Fruit fly (Drosophila melanogaster) whole organism, wandering third instar larva: Measurements from ENCODE around the gene CG10859.

Experiments
- Abd-B ChIP-seq: fragments of >200 bp; optimal IDR thresholded peaks from 2 replicates; lab custom pipeline; 2017; ENCODE audit warnings: missing biosample characterization, missing genetic modification characterization
- CrebA ChIP-seq: fragments of 200-800 bp; sonication (Bioruptor generic); optimal IDR thresholded peaks from 2 replicates; lab custom pipeline; 2016; ENCODE audit warnings: missing biosample characterization, mild to moderate bottlenecking, missing genetic modification characterization, borderline replicate concordance
- GATAd ChIP-seq: sonication (Bioruptor generic); optimal IDR thresholded peaks from 2 replicates; lab custom pipeline; 2016; ENCODE audit warnings: missing biosample characterization, missing genetic modification characterization
- Hr78 ChIP-seq: fragments of >200 bp; optimal IDR thresholded peaks from 2 replicates; lab custom pipeline; 2017; ENCODE audit warnings: missing biosample characterization, missing genetic modification characterization
- Myc ChIP-seq: fragments of >200 bp; optimal IDR thresholded peaks from 2 replicates; lab custom pipeline; 2017
- Sp1 ChIP-seq: fragments of 200-800 bp; sonication (Bioruptor generic); optimal IDR thresholded peaks from 3 replicates; lab custom pipeline; 2019; ENCODE audit warnings: missing biosample characterization, mild to moderate bottlenecking, missing genetic modification characterization, moderate library complexity
- brk ChIP-seq: fragments of 200-800 bp; sonication (Bioruptor generic); optimal IDR thresholded peaks from 2 replicates; lab custom pipeline; 2016; ENCODE audit warnings: missing biosample characterization, mild to moderate bottlenecking, missing genetic modification characterization
- h ChIP-seq: fragments of 200-800 bp; sonication (Bioruptor generic); optimal IDR thresholded peaks from 3 replicates; lab custom pipeline; 2016; ENCODE audit warnings: missing biosample characterization, mild to moderate bottlenecking, missing genetic modification characterization
- pan ChIP-seq: fragments of >200 bp; optimal IDR thresholded peaks from 2 replicates; lab custom pipeline; 2017
- rgr ChIP-seq: fragments of 200-800 bp; sonication (Bioruptor generic); optimal IDR thresholded peaks from 3 replicates; lab custom pipeline; 2016; ENCODE audit warnings: missing biosample characterization, mild to moderate bottlenecking, missing genetic modification characterization
- sv ChIP-seq: fragments of 200-800 bp; sonication (Bioruptor generic); optimal IDR thresholded peaks from 3 replicates; lab custom pipeline; 2016; ENCODE audit warnings: missing biosample characterization, missing genetic modification characterization
- usp ChIP-seq: fragments of >200 bp; optimal IDR thresholded peaks from 2 replicates; lab custom pipeline; 2017; ENCODE audit warnings: missing biosample characterization, missing genetic modification characterization

DNA sequence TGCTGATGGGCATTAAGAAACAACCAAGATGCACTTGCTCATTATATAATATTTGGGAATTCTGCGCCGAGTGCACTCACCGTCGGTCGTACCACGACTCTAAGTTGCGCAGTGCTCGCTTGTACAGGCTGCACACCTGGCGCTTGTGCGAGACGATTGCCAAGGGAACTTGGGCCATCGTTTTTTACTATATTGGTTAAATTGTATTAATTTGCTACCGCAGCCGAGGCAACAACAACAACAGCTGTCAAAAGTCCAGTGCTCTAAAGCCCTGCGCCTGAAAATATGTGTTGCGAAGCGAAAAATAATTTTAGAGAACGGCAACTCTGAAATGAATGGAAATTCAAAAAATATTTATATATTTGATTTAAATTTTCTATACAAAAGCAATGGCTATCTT is 27.7 kb downstream of the CG10859 start, which contains the start of gene ND-B22:
- TF ChIP-seq pan (lab: Kevin White, UChicago) (no peak), Myc (lab: Kevin White, UChicago) (no peak), h (GFP tag; lab: Kevin White, UChicago) (peak; percentile 69), Hr78 (no peak), usp (GFP tag; lab: Kevin White, UChicago) (no peak), Sp1 (GFP tag; lab: Kevin White, UChicago) (peak; percentile 28), sv (GFP tag; lab: Kevin White, UChicago) (peak; percentile 26), Abd-B (GFP tag; lab: Kevin White, UChicago) (no peak), rgr (peak; percentile 75), GATAd (GFP tag; lab: Kevin White, UChicago) (peak; percentile 16), brk (GFP tag; lab: Kevin White, UChicago) (no peak), CrebA (no peak)
